Worm (Caenorhabditis elegans): ENCODE data around the gene C29E4.9.

C29E4.9 gene

ce11 chrIII:7922207-7922606 is 34.7 kb downstream of the C29E4.9 start, which contains the start of gene C29E4.17:
C29E4.17 (plus strand) TSS chrIII:7922507.
- TF ChIP-seq aha-1 (tag; optimal IDR thresholded peaks at IDR 0.05) (no peak), fkh-10 (GFP tag; optimal IDR thresholded peaks at IDR 0.05) (no peak), rnt-1 (tag; optimal IDR thresholded peaks at IDR 0.05) (no peak), pax-3 (tag; optimal IDR thresholded peaks at IDR 0.05) (no peak), ces-1 (GFP tag; optimal IDR thresholded peaks at IDR 0.05) (no peak), lin-13 (GFP tag; optimal IDR thresholded peaks at IDR 0.05) (no peak), hlh-4 (tag; optimal IDR thresholded peaks at IDR 0.05) (no peak), snpc-4 (tag; optimal IDR thresholded peaks at IDR 0.05) (no peak), nhr-85 (tag) (no peak), lir-3 (tag; optimal IDR thresholded peaks at IDR 0.05; ENCODE audit: poor library complexity) (no peak), efl-1 (optimal IDR thresholded peaks at IDR 0.05) (no peak), efl-1 (GFP tag; optimal IDR thresholded peaks at IDR 0.05 in 1 of 2) (no peak), lin-15B (tag; optimal IDR thresholded peaks at IDR 0.05) (no peak), lin-35 (GFP tag; optimal IDR thresholded peaks at IDR 0.05) (no peak)

- TF ChIP-seq lin-15B (tag; optimal IDR thresholded peaks at IDR 0.05), result no peak
- no peak for TF ChIP-seq pax-3 (tag; optimal IDR thresholded peaks at IDR 0.05)
These were observed 37.0 kb downstream of the C29E4.9 start, which contains the start of gene C29E4.14 for ce11 chrIII:7919823-7920222. C29E4.14 (plus strand) TSS chrIII:7920123.

- TF ChIP-seq egl-27 (tag; optimal IDR thresholded peaks at IDR 0.05), result no peak
These were observed 39.2 kb downstream of the C29E4.9 start, which contains the start of gene gly-3 for ce11 chrIII:7917667-7918066. gly-3 (minus strand) TSS chrIII:7917767.

ce11 chrIII:7913488-7913887 is 43.4 kb downstream of the C29E4.9 start, which contains the start of gene ZK688.12:
ZK688.12 (minus strand) TSS chrIII:7913588.
- no peak for TF ChIP-seq snpc-4 (tag; optimal IDR thresholded peaks at IDR 0.05)
- TF ChIP-seq ceh-90 (tag; optimal IDR thresholded peaks at IDR 0.05), result no peak
- TF ChIP-seq fkh-4 (tag; optimal IDR thresholded peaks at IDR 0.05; ENCODE audit: borderline replicate concordance), result no peak
- no peak for TF ChIP-seq lin-13 (GFP tag; optimal IDR thresholded peaks at IDR 0.05)
- TF ChIP-seq lin-39 (tag; optimal IDR thresholded peaks at IDR 0.05), result no peak
- no peak for TF ChIP-seq Y116A8C.19 (tag; optimal IDR thresholded peaks at IDR 0.05; ENCODE audit: borderline replicate concordance)
- no peak for TF ChIP-seq elt-3 (tag; optimal IDR thresholded peaks at IDR 0.05)
- no peak for TF ChIP-seq mab-9 (GFP tag; IDR thresholded peaks at IDR 0.05)
- no peak for TF ChIP-seq nhr-71 (tag; optimal IDR thresholded peaks at IDR 0.05)

ce11 chrIII:7911621-7912020 is 45.2 kb downstream of the C29E4.9 start, which contains the start of gene ZK688.7:
ZK688.7 (minus strand) TSS chrIII:7911634.
- TF ChIP-seq ets-5 (GFP tag; IDR thresholded peaks at IDR 0.05) (no peak), snu-23 (GFP tag; optimal IDR thresholded peaks at IDR 0.05) (peak; percentile 70), lin-15B (tag; optimal IDR thresholded peaks at IDR 0.05) (no peak), nhr-90 (tag; optimal IDR thresholded peaks at IDR 0.05; ENCODE audit: poor library complexity) (peak; percentile 11), unc-30 (tag; optimal IDR thresholded peaks at IDR 0.05) (no peak), sptf-1 (tag; optimal IDR thresholded peaks at IDR 0.05) (no peak), ceh-8 (GFP tag; optimal IDR thresholded peaks at IDR 0.05) (no peak), nhr-77 (tag; optimal IDR thresholded peaks at IDR 0.05) (no peak), mef-2 (tag; optimal IDR thresholded peaks at IDR 0.05) (no peak), zag-1 (tag; optimal IDR thresholded peaks at IDR 0.05) (no peak), nhr-47 (tag; optimal IDR thresholded peaks at IDR 0.05) (no peak), lin-14 (GFP tag; optimal IDR thresholded peaks at IDR 0.05) (peak; percentile 81), unc-62 (GFP tag; optimal IDR thresholded peaks at IDR 0.05) (no peak), mep-1 (tag; optimal IDR thresholded peaks at IDR 0.05) (peak; percentile 51), ces-1 (GFP tag; optimal IDR thresholded peaks at IDR 0.05) (no peak), nhr-85 (tag) (peak; percentile 66), swsn-7 (tag; optimal IDR thresholded peaks at IDR 0.05) (no peak), nhr-76 (tag; optimal IDR thresholded peaks at IDR 0.05) (no peak), ceh-88 (GFP tag; IDR thresholded peaks at IDR 0.05) (no peak), ceh-63 (GFP tag; optimal IDR thresholded peaks at IDR 0.05) (no peak), C16A3.4 (tag; optimal IDR thresholded peaks at IDR 0.05) (no peak), lsy-2 (tag; optimal IDR thresholded peaks at IDR 0.05) (peak in 1 of 2 experiments; percentile 15), hlh-4 (tag; optimal IDR thresholded peaks at IDR 0.05) (no peak), unc-86 (tag; optimal IDR thresholded peaks at IDR 0.05) (no peak), dpl-1 (GFP tag; optimal IDR thresholded peaks at IDR 0.05) (peak; percentile 8 to 34 (median 33)), pax-3 (tag; optimal IDR thresholded peaks at IDR 0.05) (no peak), egl-13 (tag; optimal IDR thresholded peaks at IDR 0.05) (no peak), blmp-1 (tag; optimal IDR thresholded peaks at IDR 0.05) (peak; percentile 37)
